Fruit fly (Drosophila melanogaster) whole organism, embryonic: ENCODE data around the gene HP5.

Experiments
- Bdp1 ChIP-seq: fragments of 200-800 bp; sonication (Bioruptor generic); optimal IDR thresholded peaks from 3 replicates; lab custom pipeline; 2016; ENCODE audit warnings: missing biosample characterization, missing genetic modification characterization
- Blimp-1 ChIP-seq: fragments of 200-800 bp; sonication (Bioruptor generic); optimal IDR thresholded peaks from 3 replicates; lab custom pipeline; 2018; ENCODE audit warnings: missing biosample characterization, missing genetic modification characterization, mild to moderate bottlenecking, moderate library complexity, missing genetic modification reagents
- CG10274 ChIP-seq: fragments of 200-800 bp; sonication (Bioruptor generic); optimal IDR thresholded peaks from 3 replicates; lab custom pipeline; 2017; ENCODE audit warnings: missing biosample characterization, mild to moderate bottlenecking, missing genetic modification characterization
- CG11085 ChIP-seq: fragments of 200-800 bp; sonication (Bioruptor generic); IDR thresholded peaks from 2 replicates; pipeline ENCODE4 v1.3.6; 2022; ENCODE audit warnings: missing biosample characterization, missing genetic modification characterization
- CG11398 ChIP-seq: fragments of 200-800 bp; sonication (Bioruptor generic); optimal IDR thresholded peaks from 2 replicates; lab custom pipeline; 2016; ENCODE audit warnings: missing biosample characterization, missing genetic modification characterization
- CG11456 ChIP-seq: fragments of 200-800 bp; sonication (Bioruptor generic); IDR thresholded peaks from 3 replicates; pipeline ENCODE4 v1.3.6; 2022; ENCODE audit warnings: missing biosample characterization, missing genetic modification characterization
- CG12155 ChIP-seq: fragments of 200-800 bp; sonication (Bioruptor generic); optimal IDR thresholded peaks from 3 replicates; lab custom pipeline; 2016; ENCODE audit warnings: missing biosample characterization, missing genetic modification characterization
- CG12219 ChIP-seq: fragments of 200-800 bp; sonication (Bioruptor generic); optimal IDR thresholded peaks from 3 replicates; lab custom pipeline; 2018; ENCODE audit warnings: missing biosample characterization, mild to moderate bottlenecking, missing genetic modification characterization
- CG12299 ChIP-seq: fragments of 200-800 bp; sonication (Bioruptor generic); optimal IDR thresholded peaks from 2 replicates; lab custom pipeline; 2018; ENCODE audit warnings: missing biosample characterization, mild to moderate bottlenecking, missing genetic modification characterization
- CG16813 ChIP-seq: fragments of 200-800 bp; sonication (Bioruptor generic); IDR thresholded peaks from 3 replicates; pipeline ENCODE4 v1.3.6; 2022; ENCODE audit warnings: missing biosample characterization, missing genetic modification characterization; ENCODE audit not compliant: partially characterized antibody
- CG2199 ChIP-seq: fragments of 200-800 bp; sonication (Bioruptor generic); IDR thresholded peaks from 3 replicates; pipeline ENCODE4 v1.3.6; 2022; ENCODE audit warnings: missing biosample characterization, missing genetic modification characterization
- CG34224 ChIP-seq: fragments of 200-800 bp; sonication (Bioruptor generic); IDR thresholded peaks from 3 replicates; pipeline ENCODE4 v1.3.6; 2022; ENCODE audit warnings: missing biosample characterization, missing genetic modification characterization; ENCODE audit not compliant: partially characterized antibody
- CG3726 ChIP-seq: fragments of 200-800 bp; sonication (Bioruptor generic); IDR thresholded peaks from 3 replicates; pipeline ENCODE4, ENCODE4 v1.3.6; 2022; ENCODE audit warnings: missing biosample characterization, missing genetic modification characterization
- CG3838 ChIP-seq: fragments of 200-800 bp; sonication (Bioruptor generic); optimal IDR thresholded peaks from 3 replicates; lab custom pipeline; 2016; ENCODE audit warnings: missing biosample characterization, missing genetic modification characterization
- CG4404 ChIP-seq: fragments of 200-800 bp; sonication (Bioruptor generic); IDR thresholded peaks from 2 replicates; pipeline ENCODE4 v1.3.6; 2022; ENCODE audit warnings: missing biosample characterization, missing genetic modification characterization
- CG4854 ChIP-seq: fragments of 200-800 bp; sonication (Bioruptor generic); optimal IDR thresholded peaks from 2 replicates; lab custom pipeline; 2016; ENCODE audit warnings: missing biosample characterization, missing genetic modification characterization, inconsistent platforms
- CG5180 ChIP-seq: fragments of 200-800 bp; sonication (Bioruptor generic); optimal IDR thresholded peaks from 3 replicates; lab custom pipeline; 2017; ENCODE audit warnings: missing biosample characterization, missing genetic modification characterization, mild to moderate bottlenecking, moderate library complexity, missing genetic modification reagents
- CG5953 ChIP-seq: fragments of 200-800 bp; sonication (Bioruptor generic); IDR thresholded peaks from 2 replicates; pipeline ENCODE4 v1.3.6; 2022; ENCODE audit warnings: missing biosample characterization, missing genetic modification characterization
- CG7556 ChIP-seq: fragments of 200-800 bp; sonication (Bioruptor generic); optimal IDR thresholded peaks from 2 replicates; lab custom pipeline; 2017; ENCODE audit warnings: missing biosample characterization, mild to moderate bottlenecking, missing genetic modification characterization
- CG8290 ChIP-seq, 3 experiments: fragments of 200-800 bp; sonication (Bioruptor generic); optimal IDR thresholded peaks; 2 replicates each; lab custom pipeline; 2016 to 2019; ENCODE audit warnings: missing biosample characterization in 3 of 3, missing genetic modification characterization in 3 of 3, mild to moderate bottlenecking in 2 of 3, moderate library complexity in 1 of 3
- CG9727 ChIP-seq: fragments of 200-800 bp; sonication (Bioruptor generic); optimal IDR thresholded peaks from 3 replicates; lab custom pipeline; 2017; ENCODE audit warnings: missing biosample characterization, mild to moderate bottlenecking, missing genetic modification characterization
- CG9797 ChIP-seq: fragments of 200-800 bp; sonication (Bioruptor generic); optimal IDR thresholded peaks from 3 replicates; lab custom pipeline; 2018; ENCODE audit warnings: missing biosample characterization, mild to moderate bottlenecking, missing genetic modification characterization
- D ChIP-seq, 2 experiments: fragments of 200-800 bp in 1 of 2; fragments of >200 bp in 1 of 2; sonication (Bioruptor generic) in 1 of 2; optimal IDR thresholded peaks; 2 replicates in 1 of 2; 3 replicates in 1 of 2; lab custom pipeline; 2017; ENCODE audit warnings: mild to moderate bottlenecking in 1 of 2, missing biosample characterization in 1 of 2, missing genetic modification characterization in 1 of 2, missing genetic modification reagents in 1 of 2
- Doc3 ChIP-seq: fragments of 200-800 bp; sonication (Bioruptor generic); IDR thresholded peaks from 3 replicates; pipeline ENCODE4 v1.3.6; 2022; ENCODE audit warnings: missing biosample characterization, missing genetic modification characterization; ENCODE audit not compliant: partially characterized antibody
- HLH54F ChIP-seq: fragments of 200-800 bp; sonication (Bioruptor generic); optimal IDR thresholded peaks from 3 replicates; lab custom pipeline; 2016; ENCODE audit warnings: missing biosample characterization, missing genetic modification characterization
- Meics ChIP-seq: fragments of 200-800 bp; sonication (Bioruptor generic); optimal IDR thresholded peaks from 2 replicates; lab custom pipeline; 2017; ENCODE audit warnings: missing biosample characterization, mild to moderate bottlenecking, missing genetic modification characterization
- Mes4 ChIP-seq: fragments of 200-800 bp; sonication (Bioruptor generic); optimal IDR thresholded peaks from 2 replicates; lab custom pipeline; 2016; ENCODE audit warnings: missing biosample characterization, missing genetic modification characterization
- Nf-YC ChIP-seq: fragments of 200-800 bp; optimal IDR thresholded peaks from 3 replicates; lab custom pipeline; 2019; ENCODE audit warnings: missing biosample characterization, mild to moderate bottlenecking, missing genetic modification characterization, moderate library complexity
- PHDP ChIP-seq: fragments of 200-800 bp; sonication (Bioruptor generic); optimal IDR thresholded peaks from 3 replicates; lab custom pipeline; 2018; ENCODE audit warnings: missing biosample characterization, mild to moderate bottlenecking, missing genetic modification characterization, moderate library complexity
- Pdp1 ChIP-seq, 2 experiments: fragments of 200-800 bp; sonication (Bioruptor generic); optimal IDR thresholded peaks; 3 replicates each; lab custom pipeline; 2016; ENCODE audit warnings: missing biosample characterization in 2 of 2, missing genetic modification characterization in 2 of 2, mild to moderate bottlenecking in 1 of 2, moderate library complexity in 1 of 2
- Rx ChIP-seq: fragments of 200-800 bp; sonication (Bioruptor generic); IDR thresholded peaks from 2 replicates; pipeline ENCODE4 v1.3.6; 2022; ENCODE audit warnings: missing biosample characterization, missing genetic modification characterization
- Trl ChIP-seq, 3 experiments: fragments of >200 bp in 2 of 3; fragments of 200-800 bp in 1 of 3; sonication (Bioruptor generic) in 1 of 3; optimal IDR thresholded peaks; 2 replicates in 1 of 3; 3 replicates in 2 of 3; lab custom pipeline; 2016 to 2017; ENCODE audit warnings: missing biosample characterization in 1 of 3, missing genetic modification characterization in 1 of 3
- ase ChIP-seq: fragments of 200-800 bp; sonication (Bioruptor generic); IDR thresholded peaks from 3 replicates; pipeline ENCODE4 v1.3.6; 2022; ENCODE audit warnings: missing biosample characterization, missing genetic modification characterization
- az2 ChIP-seq: fragments of 200-800 bp; sonication (Bioruptor generic); optimal IDR thresholded peaks from 3 replicates; lab custom pipeline; 2016; ENCODE audit warnings: missing biosample characterization, missing genetic modification characterization
- caup ChIP-seq: fragments of 200-800 bp; sonication (Bioruptor generic); optimal IDR thresholded peaks from 3 replicates; lab custom pipeline; 2017; ENCODE audit warnings: missing biosample characterization, mild to moderate bottlenecking, missing genetic modification characterization, moderate library complexity; ENCODE audit not compliant: severe bottlenecking
- chm ChIP-seq: fragments of 200-800 bp; sonication (Bioruptor generic); IDR thresholded peaks from 2 replicates; pipeline ENCODE4 v1.3.6; 2022; ENCODE audit warnings: missing biosample characterization, missing genetic modification characterization
- crc ChIP-seq: fragments of 200-800 bp; sonication (Bioruptor generic); optimal IDR thresholded peaks from 2 replicates; lab custom pipeline; 2016; ENCODE audit warnings: missing biosample characterization, missing genetic modification characterization
- crol ChIP-seq: fragments of 200-800 bp; sonication (Bioruptor generic); IDR thresholded peaks from 2 replicates; pipeline ENCODE4 v1.3.6; 2022; ENCODE audit warnings: missing biosample characterization, missing genetic modification characterization
- gsb ChIP-seq: fragments of 200-800 bp; sonication (Bioruptor generic); IDR thresholded peaks from 2 replicates; pipeline ENCODE4 v1.3.6; 2022; ENCODE audit warnings: missing biosample characterization, missing genetic modification characterization
- ind ChIP-seq: fragments of 200-800 bp; sonication (Bioruptor generic); optimal IDR thresholded peaks from 3 replicates; lab custom pipeline; 2016; ENCODE audit warnings: missing biosample characterization, missing genetic modification characterization
- inv ChIP-seq: fragments of 200-800 bp; sonication (Bioruptor generic); IDR thresholded peaks from 2 replicates; pipeline ENCODE4 v1.3.6; 2022; ENCODE audit warnings: missing biosample characterization, missing genetic modification characterization; ENCODE audit not compliant: partially characterized antibody
- jing ChIP-seq: fragments of 200-800 bp; sonication (Bioruptor generic); optimal IDR thresholded peaks from 2 replicates; lab custom pipeline; 2018; ENCODE audit warnings: missing biosample characterization, mild to moderate bottlenecking, missing genetic modification characterization
- nau ChIP-seq: fragments of 200-800 bp; sonication (Bioruptor generic); optimal IDR thresholded peaks from 3 replicates; lab custom pipeline; 2017; ENCODE audit warnings: missing biosample characterization, mild to moderate bottlenecking, missing genetic modification characterization, missing genetic modification reagents
- pfk ChIP-seq: fragments of 200-800 bp; sonication (Bioruptor generic); optimal IDR thresholded peaks from 2 replicates; lab custom pipeline; 2018; ENCODE audit warnings: missing biosample characterization, mild to moderate bottlenecking, missing genetic modification characterization, moderate library complexity
- schlank ChIP-seq: fragments of 200-800 bp; sonication (Bioruptor generic); optimal IDR thresholded peaks from 2 replicates; lab custom pipeline; 2018; ENCODE audit warnings: missing biosample characterization, mild to moderate bottlenecking, missing genetic modification characterization
- scrt ChIP-seq: fragments of 200-800 bp; sonication (Bioruptor generic); optimal IDR thresholded peaks from 2 replicates; lab custom pipeline; 2018; ENCODE audit warnings: missing biosample characterization, mild to moderate bottlenecking, missing genetic modification characterization, moderate library complexity
- sisA ChIP-seq: fragments of 200-800 bp; sonication (Bioruptor generic); IDR thresholded peaks from 2 replicates; pipeline ENCODE4 v1.3.6; 2022; ENCODE audit warnings: missing biosample characterization, missing genetic modification characterization
- tgo ChIP-seq: fragments of 200-800 bp; sonication (Bioruptor generic); IDR thresholded peaks from 3 replicates; pipeline ENCODE4 v1.3.6; 2022; ENCODE audit warnings: missing biosample characterization, missing genetic modification characterization

HP5 gene

dm6 chrX:11494731-11495277 is 40.2 kb downstream of the HP5 start (continued):
- TF ChIP-seq CG16813 = no peak
- TF ChIP-seq pfk = no peak
- peak; percentile 72 for TF ChIP-seq CG4404 (GFP tag; lab: Robert Waterston, UW)
- no peak for TF ChIP-seq CG3838
- no peak for TF ChIP-seq CG10274 (GFP tag; lab: Kevin White, UChicago)
- TF ChIP-seq Nf-YC (tag; lab: Kevin White, UChicago) = no peak
- TF ChIP-seq chm (GFP tag; lab: Robert Waterston, UW) = peak; percentile 23; the same call in 1 of the 2 replicates
- no peak for TF ChIP-seq CG4854 (GFP tag; lab: Kevin White, UChicago)
- TF ChIP-seq CG34224 = no peak
- peak; percentile 64 for TF ChIP-seq sisA (GFP tag; lab: Robert Waterston, UW)
- TF ChIP-seq gsb = no peak
- peak; percentile 34 for TF ChIP-seq CG11398 (GFP tag; lab: Kevin White, UChicago)
- TF ChIP-seq nau = peak; percentile 44
- peak; percentile 12 for TF ChIP-seq HLH54F (GFP tag; lab: Kevin White, UChicago)
- peak; percentile 40; the same call in 1 of the 3 replicates for TF ChIP-seq ase (GFP tag; lab: Robert Waterston, UW)
- TF ChIP-seq CG8290 (GFP tag; optimal IDR thresholded peaks at IDR 0.05; lab: Kevin White, UChicago) = peak; percentile 65
- peak; percentile 25 to 30 for TF ChIP-seq CG8290 (tag; optimal IDR thresholded peaks at IDR 0.05; lab: Kevin White, UChicago)
- TF ChIP-seq CG12219 (GFP tag; lab: Kevin White, UChicago) = peak; percentile 73
- TF ChIP-seq jing (GFP tag; lab: Kevin White, UChicago) = peak; percentile 46
- TF ChIP-seq D (optimal IDR thresholded peaks at IDR 0.05; lab: Kevin White, UChicago) = no peak
- peak; percentile 88 for TF ChIP-seq D (GFP tag; optimal IDR thresholded peaks at IDR 0.05; lab: Kevin White, UChicago)
- TF ChIP-seq Mes4 = peak; percentile 74
- TF ChIP-seq CG2199 (GFP tag; lab: Robert Waterston, UW) = no peak
- peak; percentile 71 for TF ChIP-seq PHDP (tag; lab: Kevin White, UChicago)
- TF ChIP-seq Meics (GFP tag; lab: Kevin White, UChicago) = peak; percentile 33
- TF ChIP-seq CG5180 (GFP tag; lab: Kevin White, UChicago) = peak; percentile 26
- TF ChIP-seq Bdp1 (GFP tag; lab: Kevin White, UChicago) = peak; percentile 55
- no peak for TF ChIP-seq CG5953 (GFP tag; lab: Robert Waterston, UW)
- peak; percentile 87 for TF ChIP-seq CG9727 (GFP tag; lab: Kevin White, UChicago)
- peak; percentile 29 to 47 for TF ChIP-seq Trl (optimal IDR thresholded peaks at IDR 0.05; lab: Kevin White, UChicago)
- TF ChIP-seq Trl (GFP tag; optimal IDR thresholded peaks at IDR 0.05; lab: Kevin White, UChicago) = peak; percentile 49
- no peak for TF ChIP-seq crol
- peak; percentile 17 for TF ChIP-seq CG12299
- no peak for TF ChIP-seq scrt
- TF ChIP-seq Doc3 = no peak
- TF ChIP-seq CG3726 (GFP tag; lab: Robert Waterston, UW) = no peak
- peak; percentile 58 for TF ChIP-seq CG12155 (GFP tag; lab: Kevin White, UChicago)
- TF ChIP-seq CG11085 (GFP tag; lab: Robert Waterston, UW) = no peak
- TF ChIP-seq az2 (GFP tag; lab: Kevin White, UChicago) = peak; percentile 76
- peak; percentile 45 for TF ChIP-seq crc (GFP tag; lab: Kevin White, UChicago)
- peak; percentile 81 for TF ChIP-seq Blimp-1 (GFP tag; lab: Kevin White, UChicago)
- TF ChIP-seq CG11456 (GFP tag; lab: Robert Waterston, UW) = no peak
- TF ChIP-seq tgo (GFP tag; lab: Robert Waterston, UW) = peak; percentile 46; the same call in 1 of the 3 replicates
- peak; percentile 7 for TF ChIP-seq CG9797 (GFP tag; lab: Kevin White, UChicago)
- no peak for TF ChIP-seq inv (GFP tag; lab: Robert Waterston, UW)
- TF ChIP-seq Rx (GFP tag; lab: Robert Waterston, UW) = peak; percentile 27; the same call in 1 of the 2 replicates
- TF ChIP-seq Pdp1 (GFP tag; optimal IDR thresholded peaks at IDR 0.05; lab: Kevin White, UChicago) = peak; percentile 67
- no peak for TF ChIP-seq caup
- no peak for TF ChIP-seq schlank (tag; lab: Kevin White, UChicago)
- TF ChIP-seq CG7556 = peak; percentile 83
- peak; percentile 50 for TF ChIP-seq ind (GFP tag; lab: Kevin White, UChicago)
